Worm (Caenorhabditis elegans) whole organism, L1 larva: Measurements from ENCODE around the gene F53C3.6.
A peak's percentile ranks its signal among the peaks of the same experiment; 100 is the strongest.

Experiments
- C16A3.4 ChIP-seq: fragments of 150-350 bp; optimal IDR thresholded peaks from 2 replicates; lab custom pipeline; 2014; ENCODE audit warnings: missing biosample characterization, missing genetic modification characterization
- C34B4.2 ChIP-seq: sonication (generic microtip); optimal IDR thresholded peaks from 2 replicates; lab custom pipeline; 2017; ENCODE audit warnings: mild to moderate bottlenecking, missing genetic modification characterization, missing compliant biosample characterization
- Y116A8C.19 ChIP-seq: sonication (generic microtip); optimal IDR thresholded peaks from 2 replicates; lab custom pipeline; 2016; ENCODE audit warnings: missing compliant biosample characterization, missing genetic modification characterization, borderline replicate concordance
- aha-1 ChIP-seq: fragments of 150-350 bp; optimal IDR thresholded peaks from 2 replicates; lab custom pipeline; 2014; ENCODE audit warnings: missing biosample characterization, missing genetic modification characterization
- ceh-63 ChIP-seq: fragments of 200-800 bp; sonication (Bioruptor generic); optimal IDR thresholded peaks from 2 replicates; lab custom pipeline; 2018; ENCODE audit warnings: mild to moderate bottlenecking, missing genetic modification characterization, missing compliant biosample characterization
- ceh-8 ChIP-seq: fragments of 200-800 bp; sonication (Bioruptor generic); optimal IDR thresholded peaks from 2 replicates; lab custom pipeline; 2018; ENCODE audit warnings: mild to moderate bottlenecking, missing genetic modification characterization, moderate library complexity, missing compliant biosample characterization
- ceh-82 ChIP-seq, 3 experiments: fragments of 150-350 bp in 1 of 3; sonication (generic microtip) in 2 of 3; optimal IDR thresholded peaks; 2 replicates each; lab custom pipeline; 2014 to 2017; ENCODE audit warnings: missing biosample characterization in 3 of 3, missing genetic modification characterization in 3 of 3
- ceh-88 ChIP-seq: fragments of 200-800 bp; sonication (Bioruptor generic); IDR thresholded peaks from 2 replicates; pipeline ENCODE4 v1.3.6; 2022; ENCODE audit warnings: missing genetic modification characterization, missing compliant biosample characterization
- dpl-1 ChIP-seq, 3 experiments: fragments of 150-350 bp in 2 of 3; sonication (generic microtip) in 1 of 3; optimal IDR thresholded peaks; 2 replicates each; lab custom pipeline; 2014 to 2017; ENCODE audit warnings: missing biosample characterization in 3 of 3, missing genetic modification characterization in 3 of 3, missing genetic modification reagents in 3 of 3
- dsc-1 ChIP-seq: sonication (generic microtip); optimal IDR thresholded peaks from 2 replicates; lab custom pipeline; 2016; ENCODE audit warnings: mild to moderate bottlenecking, missing genetic modification characterization, missing compliant biosample characterization
- efl-3 ChIP-seq: fragments of 200-800 bp; sonication (Bioruptor generic); optimal IDR thresholded peaks from 2 replicates; lab custom pipeline; 2018; ENCODE audit warnings: mild to moderate bottlenecking, missing genetic modification characterization, missing compliant biosample characterization
- egl-13 ChIP-seq: sonication (generic microtip); optimal IDR thresholded peaks from 2 replicates; lab custom pipeline; 2016; ENCODE audit warnings: missing genotype, missing genetic modification reagents, missing genetic modification characterization, missing compliant biosample characterization
- ets-5 ChIP-seq: fragments of 200-800 bp; sonication (Bioruptor generic); IDR thresholded peaks from 2 replicates; pipeline ENCODE4 v1.3.6; 2022; ENCODE audit warnings: missing genetic modification characterization, missing compliant biosample characterization
- fkh-4 ChIP-seq: sonication (generic microtip); optimal IDR thresholded peaks from 2 replicates; lab custom pipeline; 2016; ENCODE audit warnings: missing compliant biosample characterization, missing genetic modification characterization, borderline replicate concordance
- hlh-17 ChIP-seq: fragments of 200-800 bp; sonication (Bioruptor generic); optimal IDR thresholded peaks from 2 replicates; lab custom pipeline; 2018; ENCODE audit warnings: missing genetic modification characterization, mild to moderate bottlenecking, missing compliant biosample characterization, moderate library complexity, borderline replicate concordance
- hlh-4 ChIP-seq: sonication (generic microtip); optimal IDR thresholded peaks from 2 replicates; lab custom pipeline; 2016; ENCODE audit warnings: mild to moderate bottlenecking, missing genetic modification characterization, missing compliant biosample characterization
- hpl-2 ChIP-seq: fragments of 150-350 bp; optimal IDR thresholded peaks from 2 replicates; lab custom pipeline; 2014; ENCODE audit warnings: missing biosample characterization, missing genetic modification reagents, missing genetic modification characterization
- irx-1 ChIP-seq: sonication (generic microtip); optimal IDR thresholded peaks from 2 replicates; lab custom pipeline; 2016; ENCODE audit warnings: missing genetic modification characterization, missing compliant biosample characterization
- isw-1 ChIP-seq: fragments of 200-800 bp; sonication (Bioruptor generic); IDR thresholded peaks from 2 replicates; pipeline ENCODE4 v1.3.6; 2022; ENCODE audit warnings: missing genetic modification characterization, missing compliant biosample characterization
- lin-35 ChIP-seq, 2 experiments: fragments of 150-350 bp; optimal IDR thresholded peaks; 2 replicates each; lab custom pipeline; 2014; ENCODE audit warnings: missing biosample characterization in 2 of 2, missing genetic modification characterization in 2 of 2, missing genetic modification reagents in 2 of 2
- lin-39 ChIP-seq: fragments of 150-350 bp; optimal IDR thresholded peaks from 2 replicates; lab custom pipeline; 2014; ENCODE audit warnings: missing biosample characterization, missing genetic modification reagents, missing genetic modification characterization
- lsy-2 ChIP-seq, 2 experiments: fragments of 150-350 bp; optimal IDR thresholded peaks; 2 replicates each; lab custom pipeline; 2014; ENCODE audit warnings: missing biosample characterization in 2 of 2, missing genetic modification characterization in 2 of 2
- mef-2 ChIP-seq: fragments of 150-350 bp; optimal IDR thresholded peaks from 2 replicates; lab custom pipeline; 2014; ENCODE audit warnings: missing biosample characterization, missing genetic modification characterization
- mep-1 ChIP-seq: fragments of 150-350 bp; optimal IDR thresholded peaks from 2 replicates; lab custom pipeline; 2014; ENCODE audit warnings: missing biosample characterization, missing genetic modification characterization
- nhr-11 ChIP-seq: fragments of 150-350 bp; optimal IDR thresholded peaks from 2 replicates; lab custom pipeline; 2014; ENCODE audit warnings: missing biosample characterization, missing genetic modification characterization
- nhr-12 ChIP-seq: sonication (generic microtip); optimal IDR thresholded peaks from 2 replicates; lab custom pipeline; 2017; ENCODE audit warnings: missing biosample characterization, missing genetic modification characterization
- nhr-20 ChIP-seq: sonication (generic microtip); optimal IDR thresholded peaks from 2 replicates; lab custom pipeline; 2016; ENCODE audit warnings: mild to moderate bottlenecking, missing genetic modification characterization, missing compliant biosample characterization
- nhr-77 ChIP-seq: fragments of 150-350 bp; optimal IDR thresholded peaks from 2 replicates; lab custom pipeline; 2014; ENCODE audit warnings: missing biosample characterization, missing genetic modification characterization
- nhr-90 ChIP-seq: sonication (generic microtip); optimal IDR thresholded peaks from 2 replicates; lab custom pipeline; 2016; ENCODE audit warnings: mild to moderate bottlenecking, missing genetic modification characterization, missing compliant biosample characterization; ENCODE audit not compliant: poor library complexity
- pag-3 ChIP-seq: sonication (generic microtip); optimal IDR thresholded peaks from 2 replicates; lab custom pipeline; 2017; ENCODE audit warnings: missing genetic modification characterization, mild to moderate bottlenecking, missing compliant biosample characterization, antibody characterized with exemption, borderline replicate concordance; ENCODE audit not compliant: insufficient read depth
- snpc-4 ChIP-seq: fragments of 150-350 bp; optimal IDR thresholded peaks from 2 replicates; lab custom pipeline; 2014; ENCODE audit warnings: missing biosample characterization, missing genetic modification characterization
- sptf-1 ChIP-seq: fragments of 150-350 bp; optimal IDR thresholded peaks from 2 replicates; lab custom pipeline; 2014; ENCODE audit warnings: missing biosample characterization, missing genetic modification characterization
- swsn-7 ChIP-seq: sonication (generic microtip); optimal IDR thresholded peaks from 2 replicates; lab custom pipeline; 2016; ENCODE audit warnings: missing genetic modification characterization, missing compliant biosample characterization
- tlp-1 ChIP-seq: fragments of 150-350 bp; optimal IDR thresholded peaks from 2 replicates; lab custom pipeline; 2014; ENCODE audit warnings: missing biosample characterization, missing genetic modification characterization
- unc-62 ChIP-seq: fragments of 150-350 bp; optimal IDR thresholded peaks from 2 replicates; lab custom pipeline; 2014; ENCODE audit warnings: missing biosample characterization, missing genetic modification reagents, missing genetic modification characterization
- unc-98 ChIP-seq: fragments of 200-800 bp; sonication (Bioruptor generic); IDR thresholded peaks from 2 replicates; pipeline ENCODE4 v1.3.6; 2022; ENCODE audit warnings: missing genetic modification characterization, missing compliant biosample characterization
- zip-4 ChIP-seq: fragments of 200-800 bp; sonication (Bioruptor generic); optimal IDR thresholded peaks from 2 replicates; lab custom pipeline; 2018; ENCODE audit warnings: mild to moderate bottlenecking, missing genetic modification characterization, moderate library complexity, missing compliant biosample characterization
- ztf-4 ChIP-seq: fragments of 150-350 bp; optimal IDR thresholded peaks from 2 replicates; lab custom pipeline; 2014; ENCODE audit warnings: missing biosample characterization, missing genetic modification characterization

F53C3.6 gene

ce11 chrII:3930478-3931182, 32.7 kb downstream of the F53C3.6 start (continued):
- TF ChIP-seq nhr-12 (no peak), aha-1 (tag; lab: Kevin White, UChicago) (no peak), ceh-82 (tag; optimal IDR thresholded peaks at IDR 0.05; lab: Kevin White, UChicago) (peak in 1 of 3 experiments; percentile 48), Y116A8C.19 (no peak), nhr-20 (tag; lab: Kevin White, UChicago) (peak; percentile 65), irx-1 (tag; lab: Kevin White, UChicago) (no peak), C16A3.4 (tag; lab: Kevin White, UChicago) (peak; percentile 27), fkh-4 (tag; lab: Kevin White, UChicago) (no peak), hpl-2 (GFP tag; lab: Kevin White, UChicago) (no peak), mef-2 (tag; lab: Kevin White, UChicago) (no peak), hlh-4 (tag; lab: Kevin White, UChicago) (no peak), zip-4 (GFP tag; lab: Kevin White, UChicago) (no peak), dpl-1 (GFP tag; optimal IDR thresholded peaks at IDR 0.05; lab: Kevin White, UChicago) (peak; percentile 39 to 70 (median 65)), dsc-1 (no peak), hlh-17 (GFP tag; lab: Kevin White, UChicago) (no peak), lin-39 (no peak), isw-1 (no peak), unc-98 (GFP tag; lab: Robert Waterston, UW) (no peak), ceh-63 (GFP tag; lab: Kevin White, UChicago) (no peak), ets-5 (no peak), snpc-4 (tag; lab: Kevin White, UChicago) (no peak), sptf-1 (tag; lab: Kevin White, UChicago) (no peak), C34B4.2 (tag; lab: Kevin White, UChicago) (no peak), efl-3 (GFP tag; lab: Kevin White, UChicago) (no peak), lin-35 (GFP tag; optimal IDR thresholded peaks at IDR 0.05; lab: Kevin White, UChicago) (peak; percentile 38 to 74), ceh-88 (GFP tag; lab: Robert Waterston, UW) (no peak), ztf-4 (no peak), egl-13 (tag; lab: Kevin White, UChicago) (no peak), mep-1 (tag; lab: Kevin White, UChicago) (peak; percentile 21), nhr-77 (tag; lab: Kevin White, UChicago) (no peak)
- TF ChIP-seq, all 84 proteins: peak for 23

- no peak for TF ChIP-seq nhr-90
- TF ChIP-seq ceh-88 (GFP tag; lab: Robert Waterston, UW): no peak
- no peak for TF ChIP-seq pag-3 (tag; lab: Kevin White, UChicago)
- TF ChIP-seq ceh-82 (tag; optimal IDR thresholded peaks at IDR 0.05; lab: Kevin White, UChicago): no peak
- no peak for TF ChIP-seq fkh-4 (tag; lab: Kevin White, UChicago)
- no peak for TF ChIP-seq lsy-2 (tag; optimal IDR thresholded peaks at IDR 0.05; lab: Kevin White, UChicago)
- TF ChIP-seq mep-1 (tag; lab: Kevin White, UChicago): no peak
- no peak for TF ChIP-seq tlp-1 (tag; lab: Kevin White, UChicago)
- TF ChIP-seq nhr-77 (tag; lab: Kevin White, UChicago): no peak
- no peak for TF ChIP-seq swsn-7 (tag; lab: Kevin White, UChicago)
- no peak for TF ChIP-seq dsc-1
- TF ChIP-seq unc-62 (GFP tag; lab: Kevin White, UChicago): no peak
- no peak for TF ChIP-seq ceh-8 (GFP tag; lab: Kevin White, UChicago)
- no peak for TF ChIP-seq nhr-11 (tag; lab: Kevin White, UChicago)
These were observed 33.3 kb downstream of the F53C3.6 start for ce11 chrII:3931230-3931629.
